Worm (Caenorhabditis elegans): ENCODE measurements around the gene C02E7.8.

DNA sequence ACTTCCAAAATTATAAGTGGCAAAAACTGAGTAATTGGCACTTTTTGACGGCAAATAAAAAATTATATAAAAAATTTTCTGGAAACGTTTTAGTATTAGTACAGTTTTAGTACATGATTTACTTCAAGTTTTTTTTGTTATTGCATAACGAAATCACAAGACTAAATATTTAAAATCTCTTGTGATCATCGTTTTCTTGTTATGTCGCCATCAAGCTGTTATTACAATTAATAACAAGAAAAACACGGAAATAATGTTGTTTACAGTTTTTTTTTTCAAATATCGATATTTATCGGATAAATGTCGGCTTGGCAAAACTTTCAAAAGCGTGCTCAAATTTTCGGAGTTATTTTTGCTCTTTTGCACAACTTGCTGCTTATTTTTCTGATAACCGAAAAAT is 28.0 kb upstream of the C02E7.8 start, which contains the start of gene str-209:
- TF ChIP-seq him-1 (tag; optimal IDR thresholded peaks at IDR 0.05) (no peak), W03F9.2 (tag; optimal IDR thresholded peaks at IDR 0.05) (no peak), dao-5 (tag; optimal IDR thresholded peaks at IDR 0.05) (no peak)
